Worm (Caenorhabditis elegans) whole organism, L3 larva: ENCODE results near the gene sru-30.

Experiments
- R02D3.7 ChIP-seq: fragments of 150-350 bp; optimal IDR thresholded peaks from 2 replicates; lab custom pipeline; 2014; ENCODE audit warnings: missing biosample characterization, missing genetic modification characterization
- aly-2 ChIP-seq: fragments of 150-350 bp; optimal IDR thresholded peaks from 2 replicates; lab custom pipeline; 2014; ENCODE audit warnings: missing biosample characterization, missing genetic modification characterization
- ama-1 ChIP-seq: fragments of 150-350 bp; optimal IDR thresholded peaks from 2 replicates; lab custom pipeline; 2018
- ceh-16 ChIP-seq: sonication (generic microtip); optimal IDR thresholded peaks from 2 replicates; lab custom pipeline; 2017; ENCODE audit warnings: missing biosample characterization, missing genetic modification characterization
- ceh-9 ChIP-seq: sonication (generic microtip); optimal IDR thresholded peaks from 2 replicates; lab custom pipeline; 2018; ENCODE audit warnings: missing biosample characterization, missing genetic modification characterization
- egl-27 ChIP-seq: sonication (generic microtip); optimal IDR thresholded peaks from 4 replicates; lab custom pipeline; 2017; ENCODE audit warnings: missing biosample characterization, missing genetic modification reagents, missing genetic modification characterization
- elt-1 ChIP-seq: fragments of 150-350 bp; optimal IDR thresholded peaks from 2 replicates; lab custom pipeline; 2014; ENCODE audit warnings: missing biosample characterization, missing genetic modification characterization
- elt-2 ChIP-seq: sonication (generic microtip); optimal IDR thresholded peaks from 2 replicates; lab custom pipeline; 2016; ENCODE audit warnings: missing genetic modification reagents, mild to moderate bottlenecking, missing genetic modification characterization, missing compliant biosample characterization
- eor-1 ChIP-seq, 2 experiments: fragments of 150-350 bp; optimal IDR thresholded peaks; 2 replicates each; lab custom pipeline; 2014 to 2018; ENCODE audit warnings: missing biosample characterization in 2 of 2, missing genetic modification characterization in 2 of 2
- fkh-10 ChIP-seq: sonication (generic microtip); optimal IDR thresholded peaks from 2 replicates; lab custom pipeline; 2017; ENCODE audit warnings: missing biosample characterization, missing genetic modification reagents, missing genetic modification characterization
- fkh-2 ChIP-seq: fragments of 150-350 bp; optimal IDR thresholded peaks from 2 replicates; lab custom pipeline; 2014; ENCODE audit warnings: missing biosample characterization, missing genetic modification reagents, missing genetic modification characterization
- fos-1 ChIP-seq: fragments of 150-350 bp; optimal IDR thresholded peaks from 2 replicates; lab custom pipeline; 2014; ENCODE audit warnings: missing biosample characterization, missing genetic modification characterization
- hmg-11 ChIP-seq: sonication (generic microtip); optimal IDR thresholded peaks from 2 replicates; lab custom pipeline; 2016; ENCODE audit warnings: missing genetic modification characterization, missing compliant biosample characterization
- lin-39 ChIP-seq: fragments of 150-350 bp; optimal IDR thresholded peaks from 2 replicates; lab custom pipeline; 2018; ENCODE audit warnings: missing biosample characterization, missing genetic modification reagents, missing genetic modification characterization
- lsy-12 ChIP-seq: sonication (generic microtip); optimal IDR thresholded peaks from 2 replicates; lab custom pipeline; 2016; ENCODE audit warnings: mild to moderate bottlenecking, missing genetic modification characterization, missing compliant biosample characterization
- mdl-1 ChIP-seq: fragments of 150-350 bp; optimal IDR thresholded peaks from 2 replicates; lab custom pipeline; 2014; ENCODE audit warnings: missing biosample characterization, missing genetic modification characterization
- mml-1 ChIP-seq: fragments of 150-350 bp; sonication (generic microtip); optimal IDR thresholded peaks from 3 replicates; lab custom pipeline; 2014; ENCODE audit warnings: missing biosample characterization, missing genetic modification characterization
- nfya-1 ChIP-seq: sonication (generic microtip); optimal IDR thresholded peaks from 2 replicates; lab custom pipeline; 2017; ENCODE audit warnings: missing genetic modification characterization, mild to moderate bottlenecking, missing compliant biosample characterization, antibody characterized with exemption, moderate library complexity; ENCODE audit not compliant: insufficient read depth
- nhr-11 ChIP-seq: fragments of 150-350 bp; optimal IDR thresholded peaks from 2 replicates; lab custom pipeline; 2014; ENCODE audit warnings: missing biosample characterization, missing genetic modification characterization
- nhr-12 ChIP-seq: fragments of 150-350 bp; optimal IDR thresholded peaks from 2 replicates; lab custom pipeline; 2014; ENCODE audit warnings: missing biosample characterization, missing genetic modification characterization
- nhr-237 ChIP-seq: fragments of 150-350 bp; optimal IDR thresholded peaks from 2 replicates; lab custom pipeline; 2014; ENCODE audit warnings: missing biosample characterization, missing genetic modification characterization
- nhr-25 ChIP-seq: sonication (generic microtip); optimal IDR thresholded peaks from 2 replicates; lab custom pipeline; 2017; ENCODE audit warnings: missing biosample characterization, missing genetic modification characterization
- nhr-28 ChIP-seq: fragments of 150-350 bp; optimal IDR thresholded peaks from 2 replicates; lab custom pipeline; 2014; ENCODE audit warnings: missing biosample characterization, missing genetic modification characterization
- nhr-67 ChIP-seq: fragments of 150-350 bp; optimal IDR thresholded peaks from 2 replicates; lab custom pipeline; 2014; ENCODE audit warnings: missing biosample characterization, missing genetic modification characterization
- nhr-76 ChIP-seq: fragments of 150-350 bp; sonication (generic microtip); optimal IDR thresholded peaks from 5 replicates; lab custom pipeline; 2014; ENCODE audit warnings: missing biosample characterization, missing genetic modification characterization
- nhr-77 ChIP-seq: fragments of 150-350 bp; optimal IDR thresholded peaks from 2 replicates; lab custom pipeline; 2014; ENCODE audit warnings: missing biosample characterization, missing genetic modification characterization
- pha-4 ChIP-seq: fragments of 150-350 bp; optimal IDR thresholded peaks from 2 replicates; lab custom pipeline; 2014; ENCODE audit warnings: missing biosample characterization, missing genetic modification reagents, missing genetic modification characterization
- pqm-1 ChIP-seq: fragments of 150-350 bp; optimal IDR thresholded peaks from 2 replicates; lab custom pipeline; 2017; ENCODE audit warnings: missing biosample characterization, missing genetic modification characterization, inconsistent platforms
- sea-2 ChIP-seq: fragments of 150-350 bp; sonication (generic microtip); optimal IDR thresholded peaks from 4 replicates; lab custom pipeline; 2014; ENCODE audit warnings: missing biosample characterization, missing genetic modification reagents, missing genetic modification characterization
- skn-1 ChIP-seq: fragments of 150-350 bp; optimal IDR thresholded peaks from 2 replicates; lab custom pipeline; 2014; ENCODE audit warnings: missing biosample characterization, missing genetic modification characterization
- tbx-2 ChIP-seq: sonication (generic microtip); optimal IDR thresholded peaks from 2 replicates; lab custom pipeline; 2016; ENCODE audit warnings: mild to moderate bottlenecking, missing genetic modification characterization, missing compliant biosample characterization
- unc-39 ChIP-seq: sonication (generic microtip); optimal IDR thresholded peaks from 4 replicates; lab custom pipeline; 2017; ENCODE audit warnings: missing biosample characterization, missing genetic modification characterization
- zag-1 ChIP-seq: fragments of 150-350 bp; optimal IDR thresholded peaks from 2 replicates; lab custom pipeline; 2014; ENCODE audit warnings: missing biosample characterization, missing genetic modification characterization
- ztf-11 ChIP-seq: fragments of 150-350 bp; optimal IDR thresholded peaks from 2 replicates; lab custom pipeline; 2014; ENCODE audit warnings: missing biosample characterization, missing genetic modification characterization
- ztf-4 ChIP-seq: fragments of 150-350 bp; optimal IDR thresholded peaks from 2 replicates; lab custom pipeline; 2014; ENCODE audit warnings: missing biosample characterization, missing genetic modification characterization

Gene sru-30

DNA sequence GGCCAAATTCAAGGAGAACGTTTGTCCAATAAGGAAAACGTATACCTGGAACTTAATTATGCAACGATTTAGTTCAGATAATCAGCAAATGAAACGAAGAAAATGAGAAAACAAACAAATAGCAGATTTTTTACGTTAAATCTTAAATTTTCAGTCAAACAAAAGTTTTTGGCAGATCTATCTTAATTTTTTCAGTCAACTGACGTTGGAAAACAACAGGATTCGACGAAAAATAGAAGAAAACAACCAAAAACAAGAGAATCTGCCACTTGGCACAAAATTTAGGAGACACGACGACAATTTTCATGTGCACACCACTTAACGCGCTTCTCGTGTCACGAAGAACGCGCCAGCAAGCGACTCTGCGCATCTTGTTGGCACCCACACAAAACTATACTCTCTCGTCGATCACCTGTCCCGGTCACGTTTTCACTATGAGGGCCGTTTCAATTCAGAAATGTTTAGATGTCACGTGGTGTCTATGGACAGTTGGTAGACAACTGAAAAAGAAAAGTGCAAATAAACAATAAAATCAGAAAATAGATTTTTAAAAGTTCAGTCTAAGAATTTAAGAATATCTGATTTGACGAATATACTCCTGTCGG, 23.9 kb upstream of the sru-30 start, which contains the start of gene ztf-7 (continued):
- TF ChIP-seq fos-1 (tag; lab: Kevin White, UChicago): no peak
- TF ChIP-seq lin-39 (tag; lab: Kevin White, UChicago): peak; percentile 95
- peak; percentile 80 for TF ChIP-seq hmg-11
- TF ChIP-seq nhr-28: no peak
- TF ChIP-seq aly-2 (tag; lab: Kevin White, UChicago): no peak
- TF ChIP-seq nhr-76 (tag; lab: Kevin White, UChicago): no peak
- no peak for TF ChIP-seq nhr-12 (tag; lab: Kevin White, UChicago)
- peak; percentile 96 for TF ChIP-seq pha-4 (tag; lab: Kevin White, UChicago)
- TF ChIP-seq fkh-2: no peak
- no peak for TF ChIP-seq eor-1 (tag; optimal IDR thresholded peaks at IDR 0.05; lab: Kevin White, UChicago)
- TF ChIP-seq nhr-237 (tag; lab: Kevin White, UChicago): no peak
- peak; percentile 38 for TF ChIP-seq egl-27 (tag; lab: Kevin White, UChicago)
- no peak for TF ChIP-seq zag-1 (tag; lab: Kevin White, UChicago)
- TF ChIP-seq sea-2 (GFP tag; lab: Kevin White, UChicago): no peak
- TF ChIP-seq ama-1 (lab: Kevin White, UChicago): peak; percentile 82
- TF ChIP-seq pqm-1 (tag; lab: Kevin White, UChicago): peak; percentile 73
- TF ChIP-seq ceh-16 (tag; lab: Kevin White, UChicago): peak; percentile 50
- TF ChIP-seq ztf-4 (tag; lab: Kevin White, UChicago): peak; percentile 74
- peak; percentile 68 for TF ChIP-seq skn-1 (tag; lab: Kevin White, UChicago)
- TF ChIP-seq nfya-1 (tag; lab: Kevin White, UChicago): peak; percentile 94
- peak; percentile 99 for TF ChIP-seq nhr-25 (tag; lab: Kevin White, UChicago)
- no peak for TF ChIP-seq ceh-9 (tag; lab: Kevin White, UChicago)

ce11 chrV:9791332-9791731, 22.3 kb upstream of the sru-30 start, which contains the start of gene lipl-2:
lipl-2 (plus strand) TSS chrV:9791567.
- peak; percentile 61 for TF ChIP-seq pha-4 (tag; lab: Kevin White, UChicago)
- TF ChIP-seq pqm-1 (tag; lab: Kevin White, UChicago): peak; percentile 81
- TF ChIP-seq R02D3.7 (tag; lab: Kevin White, UChicago): no peak
- TF ChIP-seq elt-2 (tag; lab: Kevin White, UChicago): peak; percentile 87

DNA sequence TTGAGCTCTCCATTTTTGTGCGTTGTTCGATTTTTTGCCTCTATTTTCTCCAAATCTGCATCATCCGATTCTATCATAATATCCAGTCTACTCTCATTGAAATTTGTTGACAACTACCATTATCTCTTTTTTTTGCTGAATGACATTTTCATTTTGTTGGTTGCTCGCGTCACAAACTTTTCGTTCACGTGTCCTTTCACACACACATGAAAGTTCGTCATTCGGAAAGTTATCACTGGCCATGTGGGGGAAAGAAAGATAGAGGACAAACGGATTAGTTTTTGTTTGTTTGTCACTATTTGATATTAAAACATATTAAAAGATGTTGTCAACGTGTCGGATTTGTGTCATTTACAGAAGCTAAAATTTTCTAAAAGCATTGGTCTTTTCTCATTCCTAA, 18.6 kb upstream of the sru-30 start:
- TF ChIP-seq egl-27 (tag; lab: Kevin White, UChicago) (no peak), elt-2 (tag; lab: Kevin White, UChicago) (peak; percentile 23)

ce11 chrV:9796002-9796401, 17.6 kb upstream of the sru-30 start:
- no peak for TF ChIP-seq mml-1
- no peak for TF ChIP-seq pqm-1 (tag; lab: Kevin White, UChicago)
- no peak for TF ChIP-seq ceh-9 (tag; lab: Kevin White, UChicago)
- no peak for TF ChIP-seq nhr-67 (tag; lab: Kevin White, UChicago)
- TF ChIP-seq aly-2 (tag; lab: Kevin White, UChicago): no peak
- TF ChIP-seq pha-4 (tag; lab: Kevin White, UChicago): no peak
- TF ChIP-seq mdl-1: no peak
- no peak for TF ChIP-seq fos-1 (tag; lab: Kevin White, UChicago)
- TF ChIP-seq nhr-77 (tag; lab: Kevin White, UChicago): no peak
- no peak for TF ChIP-seq ztf-11 (tag; lab: Kevin White, UChicago)
- no peak for TF ChIP-seq egl-27 (tag; lab: Kevin White, UChicago)
- no peak for TF ChIP-seq elt-1
- no peak for TF ChIP-seq nhr-11 (tag; lab: Kevin White, UChicago)
- TF ChIP-seq lsy-12: no peak
- TF ChIP-seq fkh-10 (GFP tag; lab: Kevin White, UChicago): no peak

DNA sequence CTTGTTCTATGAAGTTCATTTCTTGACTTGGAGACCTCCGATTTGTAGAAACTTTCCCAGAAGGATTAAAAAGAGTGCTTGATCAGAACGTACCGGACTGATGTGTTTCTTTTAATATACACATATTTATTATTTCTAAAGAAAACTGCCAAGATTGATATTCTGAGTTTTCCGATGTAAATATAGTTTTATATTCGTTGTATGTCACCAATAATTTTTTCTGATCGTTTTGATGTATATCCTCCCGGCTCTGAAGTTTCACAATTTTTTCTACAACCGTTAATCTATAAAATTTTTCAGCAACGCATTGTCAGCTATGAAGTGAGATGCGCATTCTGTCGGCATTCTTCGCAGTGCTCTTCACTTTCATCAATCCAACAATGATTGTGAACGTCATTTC, 17.1 kb upstream of the sru-30 start, which contains the start of gene F46B6.9:
F46B6.9 (plus strand) TSS at position 301 of the 400 bp plus-strand sequence.
- TF ChIP-seq unc-39 (tag; lab: Kevin White, UChicago): no peak
- no peak for TF ChIP-seq tbx-2 (tag; lab: Kevin White, UChicago)
